Fruit fly (Drosophila melanogaster) whole organism, pupa: Measurements from ENCODE around the gene CG10581.

Experiments used
- CG10348 ChIP-seq: fragments of 200-800 bp; sonication (Bioruptor generic); IDR thresholded peaks from 2 replicates; pipeline ENCODE4 v1.3.6; 2022; ENCODE audit warnings: missing biosample characterization, missing genetic modification characterization
- CG12605 ChIP-seq: fragments of 200-800 bp; sonication (Bioruptor generic); IDR thresholded peaks from 2 replicates; pipeline ENCODE4 v1.3.6; 2022; ENCODE audit warnings: missing biosample characterization, missing genetic modification characterization
- CG13204 ChIP-seq: fragments of 200-800 bp; sonication (Bioruptor generic); optimal IDR thresholded peaks from 2 replicates; lab custom pipeline; 2018; ENCODE audit warnings: missing biosample characterization, mild to moderate bottlenecking, missing genetic modification characterization, moderate library complexity
- CG14655 ChIP-seq: fragments of 200-800 bp; sonication (Bioruptor generic); optimal IDR thresholded peaks from 3 replicates; lab custom pipeline; 2017; ENCODE audit warnings: mild to moderate bottlenecking, missing biosample characterization, missing genetic modification reagents, missing genetic modification characterization
- CG15710 ChIP-seq: fragments of 200-800 bp; sonication (Bioruptor generic); optimal IDR thresholded peaks from 2 replicates; lab custom pipeline; 2018; ENCODE audit warnings: missing biosample characterization, mild to moderate bottlenecking, missing genetic modification characterization, moderate library complexity
- CG17806 ChIP-seq: fragments of 200-800 bp; sonication (Bioruptor generic); optimal IDR thresholded peaks from 2 replicates; lab custom pipeline; 2018; ENCODE audit warnings: missing biosample characterization, mild to moderate bottlenecking, missing genetic modification characterization, moderate library complexity
- CG32121 ChIP-seq: fragments of 200-800 bp; sonication (Bioruptor generic); IDR thresholded peaks from 2 replicates; pipeline ENCODE4 v1.3.6; 2022; ENCODE audit warnings: missing biosample characterization, missing genetic modification characterization
- CG34367 ChIP-seq: fragments of 200-800 bp; sonication (Bioruptor generic); optimal IDR thresholded peaks from 2 replicates; lab custom pipeline; 2018; ENCODE audit warnings: missing biosample characterization, mild to moderate bottlenecking, missing genetic modification characterization
- CG4496 ChIP-seq: fragments of 200-800 bp; sonication (Bioruptor generic); IDR thresholded peaks from 3 replicates; pipeline ENCODE4 v1.3.6; 2022; ENCODE audit warnings: missing biosample characterization, missing genetic modification characterization
- CG8159 ChIP-seq: fragments of 200-800 bp; sonication (Bioruptor generic); optimal IDR thresholded peaks from 3 replicates; lab custom pipeline; 2018; ENCODE audit warnings: missing biosample characterization, mild to moderate bottlenecking, missing genetic modification characterization, moderate library complexity
- CG8301 ChIP-seq: fragments of 200-800 bp; sonication (Bioruptor generic); optimal IDR thresholded peaks from 2 replicates; lab custom pipeline; 2018; ENCODE audit warnings: missing biosample characterization, mild to moderate bottlenecking, missing genetic modification characterization
- CG9948 ChIP-seq: fragments of 200-800 bp; sonication (Bioruptor generic); optimal IDR thresholded peaks from 2 replicates; lab custom pipeline; 2018; ENCODE audit warnings: missing biosample characterization, mild to moderate bottlenecking, missing genetic modification characterization, moderate library complexity
- D1 ChIP-seq: fragments of 200-800 bp; sonication (Bioruptor generic); optimal IDR thresholded peaks from 2 replicates; lab custom pipeline; 2018; ENCODE audit warnings: missing biosample characterization, mild to moderate bottlenecking, missing genetic modification characterization, moderate library complexity
- EcR ChIP-seq: fragments of 200-800 bp; sonication (Bioruptor generic); optimal IDR thresholded peaks from 3 replicates; lab custom pipeline; 2019; ENCODE audit warnings: missing biosample characterization, missing genetic modification characterization, mild to moderate bottlenecking, moderate library complexity, missing genetic modification reagents
- Ets98B ChIP-seq: fragments of 200-800 bp; sonication (Bioruptor generic); IDR thresholded peaks from 2 replicates; pipeline ENCODE4 v1.3.6; 2022; ENCODE audit warnings: missing biosample characterization, missing genetic modification characterization
- Pif1A ChIP-seq: fragments of 200-800 bp; sonication (Bioruptor generic); optimal IDR thresholded peaks from 3 replicates; lab custom pipeline; 2016; ENCODE audit warnings: missing biosample characterization, missing genetic modification characterization
- Pif1B ChIP-seq: fragments of 200-800 bp; sonication (Bioruptor generic); optimal IDR thresholded peaks from 3 replicates; lab custom pipeline; 2016; ENCODE audit warnings: missing biosample characterization, missing genetic modification characterization
- Snoo ChIP-seq: fragments of 200-800 bp; sonication (Bioruptor generic); optimal IDR thresholded peaks from 3 replicates; lab custom pipeline; 2017; ENCODE audit warnings: missing biosample characterization, mild to moderate bottlenecking, missing genetic modification characterization, inconsistent platforms
- fd96Ca ChIP-seq: fragments of 200-800 bp; sonication (Bioruptor generic); IDR thresholded peaks from 3 replicates; pipeline ENCODE4 v1.3.6; 2022; ENCODE audit warnings: missing biosample characterization, missing genetic modification characterization
- gl ChIP-seq: fragments of 200-800 bp; sonication (Bioruptor generic); optimal IDR thresholded peaks from 2 replicates; lab custom pipeline; 2018; ENCODE audit warnings: missing biosample characterization, mild to moderate bottlenecking, missing genetic modification characterization
- rn ChIP-seq: fragments of 200-800 bp; sonication (Bioruptor generic); IDR thresholded peaks from 2 replicates; pipeline ENCODE4 v1.3.6; 2022; ENCODE audit warnings: missing biosample characterization, missing genetic modification characterization

The CG10581 gene

DNA sequence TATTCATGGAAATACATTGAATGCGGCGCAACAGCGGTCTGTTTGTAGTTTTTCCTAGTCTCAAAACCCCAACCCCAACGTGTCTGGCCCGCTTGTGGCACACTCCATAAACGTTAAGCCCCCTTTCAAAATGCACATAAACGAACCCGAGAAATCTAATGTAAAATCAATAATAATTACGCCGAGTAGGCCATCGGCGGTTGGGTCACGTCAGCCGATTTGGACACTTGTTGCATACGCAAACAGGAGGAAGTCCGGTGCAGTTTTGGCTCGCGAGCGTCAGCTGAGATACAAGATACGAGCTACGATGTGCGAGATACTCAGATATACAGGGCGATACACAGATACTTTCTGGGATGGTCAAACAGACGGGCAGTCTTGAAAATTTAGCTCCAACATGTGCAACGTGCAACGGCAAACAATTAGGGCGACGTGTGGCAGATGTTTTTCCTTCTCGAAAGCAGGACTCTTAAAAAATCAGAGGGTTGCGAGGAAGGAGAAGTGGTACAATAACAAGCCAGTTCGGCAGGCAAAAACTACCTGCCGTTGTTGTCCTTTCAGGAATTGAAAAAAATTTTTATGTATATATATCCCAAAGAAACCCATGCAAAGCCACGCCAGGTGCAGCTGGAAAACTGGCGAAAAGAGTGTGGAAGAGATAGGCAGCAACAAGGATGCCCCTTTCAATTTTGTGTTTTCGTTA lies 32.4 kb upstream of the CG10581 start:
- TF ChIP-seq Pif1B (GFP tag; lab: Kevin White, UChicago) (no peak), CG13204 (GFP tag; lab: Kevin White, UChicago) (no peak), CG4496 (no peak), CG15710 (tag; lab: Kevin White, UChicago) (no peak), D1 (tag; lab: Kevin White, UChicago) (no peak), fd96Ca (GFP tag; lab: Robert Waterston, UW) (no peak), CG8159 (tag; lab: Kevin White, UChicago) (no peak), rn (no peak), CG9948 (no peak), CG8301 (tag; lab: Kevin White, UChicago) (no peak), CG14655 (GFP tag; lab: Kevin White, UChicago) (no peak), gl (tag; lab: Kevin White, UChicago) (no peak), CG10348 (GFP tag; lab: Robert Waterston, UW) (no peak), EcR (GFP tag; lab: Kevin White, UChicago) (no peak)

DNA sequence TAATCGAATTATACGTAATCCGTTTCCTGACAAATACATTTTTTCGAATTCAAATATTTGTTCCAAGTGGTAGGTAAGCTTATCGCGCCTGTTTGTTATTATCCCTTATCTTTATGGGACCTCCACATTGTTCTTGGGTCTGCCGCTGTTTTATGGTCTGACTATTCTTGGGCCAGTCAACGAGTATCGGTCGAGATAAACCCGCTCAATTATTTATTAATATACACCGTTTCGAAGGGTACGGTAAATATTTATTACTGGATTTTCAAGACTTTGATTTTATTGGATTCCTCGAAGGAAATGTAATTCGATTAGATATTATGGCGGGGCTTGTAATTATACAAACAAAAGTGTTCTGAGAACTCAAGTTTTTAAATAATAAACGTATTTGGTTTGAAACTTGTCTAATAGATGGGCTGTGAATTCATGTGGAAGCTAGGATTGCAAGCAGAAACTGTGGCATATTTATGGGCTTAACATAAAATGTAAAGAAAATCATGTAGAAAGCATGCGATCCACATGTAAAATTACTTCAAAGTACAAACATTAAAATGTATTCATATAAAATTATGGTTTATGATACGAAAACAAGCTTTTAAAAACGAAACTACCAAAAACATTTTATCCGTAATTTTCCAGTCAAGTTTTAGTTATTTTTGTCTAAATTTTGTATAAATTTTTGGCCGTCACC lies 31.4 kb upstream of the CG10581 start, which contains the start of gene CG43072:
Gene CG43072, plus strand, starts transcription at position 641 of the 691 bp plus-strand sequence.
- TF ChIP-seq D1 (tag; lab: Kevin White, UChicago) (peak; percentile 86), CG4496 (no peak), Ets98B (no peak)

DNA sequence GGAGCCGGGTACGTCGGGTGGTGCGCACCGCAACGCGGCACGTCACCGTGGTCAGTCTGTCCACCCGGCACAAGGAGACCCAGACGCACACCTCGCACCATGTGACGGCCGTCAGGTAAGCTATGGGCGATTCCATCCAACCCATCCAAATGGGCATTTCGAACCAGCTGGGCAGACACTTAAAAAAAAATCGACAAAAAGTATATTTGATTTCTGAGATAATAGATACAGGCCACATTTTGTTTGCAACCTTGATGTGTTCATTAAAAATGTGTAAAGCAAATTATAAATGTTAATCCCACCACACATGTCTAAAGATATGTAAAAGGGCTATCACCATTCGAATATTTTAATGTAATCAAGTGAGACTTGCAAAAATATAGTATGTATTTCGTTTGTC lies 30.6 kb upstream of the CG10581 start:
- TF ChIP-seq rn (no peak), gl (tag; lab: Kevin White, UChicago) (no peak), CG10348 (GFP tag; lab: Robert Waterston, UW) (no peak), CG13204 (GFP tag; lab: Kevin White, UChicago) (no peak), CG34367 (no peak), Pif1B (GFP tag; lab: Kevin White, UChicago) (no peak), CG17806 (tag; lab: Kevin White, UChicago) (no peak), CG4496 (no peak), D1 (tag; lab: Kevin White, UChicago) (no peak), Snoo (tag; lab: Kevin White, UChicago) (no peak), CG12605 (no peak), CG9948 (no peak), CG8159 (tag; lab: Kevin White, UChicago) (no peak), CG15710 (tag; lab: Kevin White, UChicago) (no peak)

dm6 chr3L:21061968-21062367 lies 28.0 kb upstream of the CG10581 start:
- no peak for TF ChIP-seq CG17806 (tag; lab: Kevin White, UChicago)
- no peak for TF ChIP-seq Pif1A (GFP tag; lab: Kevin White, UChicago)
- TF ChIP-seq CG8159 (tag; lab: Kevin White, UChicago), result no peak
- TF ChIP-seq CG12605, result no peak
- TF ChIP-seq CG8301 (tag; lab: Kevin White, UChicago), result no peak

DNA sequence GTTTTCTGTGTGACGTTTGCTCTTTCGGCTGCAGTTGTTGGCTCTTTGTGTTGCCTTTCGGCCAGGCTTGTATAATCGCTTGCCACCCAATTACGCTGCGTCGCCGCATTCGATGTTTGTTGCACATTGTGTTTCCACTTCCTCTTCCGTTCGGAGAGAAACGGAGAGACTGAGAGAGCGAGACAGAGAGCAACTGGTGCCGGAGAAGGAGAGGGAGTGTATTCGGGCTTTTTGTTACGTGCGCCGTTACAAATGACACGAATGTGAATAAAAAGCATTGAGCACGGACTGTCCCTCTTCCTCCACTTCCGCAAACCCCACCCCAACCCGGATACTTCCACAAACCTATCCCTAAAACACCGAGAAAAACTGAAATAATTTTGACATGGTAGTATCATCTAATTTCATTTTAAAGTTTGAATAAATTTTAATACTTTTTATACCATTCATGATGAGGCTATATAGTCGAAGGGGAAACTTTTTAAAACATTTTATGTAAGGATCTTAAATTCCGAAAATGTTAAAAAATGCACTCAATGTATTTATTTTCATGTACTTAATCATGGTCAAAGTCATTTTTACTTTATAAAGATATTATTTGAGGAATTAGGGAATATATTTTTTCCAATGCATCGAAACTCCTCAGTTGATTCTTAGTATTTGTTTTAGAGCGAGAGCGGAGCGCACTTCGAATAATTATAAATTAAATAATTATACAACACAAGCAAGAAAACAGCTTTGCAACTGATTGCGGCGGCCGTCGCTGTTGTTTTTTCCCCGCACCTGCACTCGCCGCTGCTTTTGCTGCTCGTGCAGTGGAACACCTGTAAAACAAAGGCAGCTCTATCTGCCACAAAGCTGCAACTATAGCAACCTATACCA lies 26.4 kb upstream of the CG10581 start:
- TF ChIP-seq CG14655 (GFP tag; lab: Kevin White, UChicago) (peak; percentile 60), CG13204 (GFP tag; lab: Kevin White, UChicago) (no peak), CG9948 (peak; percentile 57), CG12605 (no peak), Pif1A (GFP tag; lab: Kevin White, UChicago) (peak; percentile 35), rn (no peak), CG8301 (tag; lab: Kevin White, UChicago) (peak; percentile 56), CG32121 (GFP tag; lab: Robert Waterston, UW) (peak; percentile 22; the same call in 1 of the 2 replicates), CG4496 (no peak), EcR (GFP tag; lab: Kevin White, UChicago) (no peak), CG8159 (tag; lab: Kevin White, UChicago) (peak; percentile 53), Pif1B (GFP tag; lab: Kevin White, UChicago) (no peak), CG34367 (no peak), CG17806 (tag; lab: Kevin White, UChicago) (peak; percentile 58), CG15710 (tag; lab: Kevin White, UChicago) (no peak)

dm6 chr3L:21058651-21059050 lies 24.6 kb upstream of the CG10581 start:
- TF ChIP-seq Pif1A (GFP tag; lab: Kevin White, UChicago), result peak; percentile 19
- peak; percentile 71 for TF ChIP-seq CG13204 (GFP tag; lab: Kevin White, UChicago)
- peak; percentile 12 for TF ChIP-seq gl (tag; lab: Kevin White, UChicago)
- TF ChIP-seq CG34367, result no peak
- TF ChIP-seq CG8159 (tag; lab: Kevin White, UChicago), result no peak
- no peak for TF ChIP-seq CG8301 (tag; lab: Kevin White, UChicago)
- TF ChIP-seq CG12605, result peak; percentile 63; the same call in 1 of the 2 replicates
- TF ChIP-seq CG17806 (tag; lab: Kevin White, UChicago), result no peak
- peak; percentile 40 for TF ChIP-seq Pif1B (GFP tag; lab: Kevin White, UChicago)
- peak; percentile 48 for TF ChIP-seq EcR (GFP tag; lab: Kevin White, UChicago)
- peak; percentile 65; the same call in 1 of the 2 replicates for TF ChIP-seq Ets98B
- no peak for TF ChIP-seq Snoo (tag; lab: Kevin White, UChicago)
- TF ChIP-seq rn, result 0 out of 2 replicates have a peak, but pooled peaks have one; percentile 11
- peak; percentile 67 for TF ChIP-seq CG4496
- peak; percentile 48; the same call in 1 of the 3 replicates for TF ChIP-seq fd96Ca (GFP tag; lab: Robert Waterston, UW)
- TF ChIP-seq CG32121 (GFP tag; lab: Robert Waterston, UW), result no peak
- peak; percentile 19 for TF ChIP-seq CG15710 (tag; lab: Kevin White, UChicago)
